Fruit fly (Drosophila melanogaster): ENCODE measurements around the gene CG13625.

The CG13625 gene

dm6 chr3R:24572540-24573043, 12.4 kb downstream of the CG13625 start (continued):
- TF ChIP-seq sna (GFP tag; IDR thresholded peaks at IDR 0.05; ENCODE audit: partially characterized antibody) (no peak), fd3F (GFP tag; optimal IDR thresholded peaks at IDR 0.05) (peak; percentile 96), CG3281 (GFP tag; optimal IDR thresholded peaks at IDR 0.05) (peak; percentile 97), Oaz (GFP tag; IDR thresholded peaks at IDR 0.05) (peak; percentile 97), ro (GFP tag; IDR thresholded peaks at IDR 0.05) (peak; percentile 95), ap (GFP tag; IDR thresholded peaks at IDR 0.05) (peak; percentile 98), CG11093 (GFP tag; IDR thresholded peaks at IDR 0.05) (peak; percentile 95), D19B (GFP tag; optimal IDR thresholded peaks at IDR 0.05) (peak; percentile 91), CG9817 (tag; optimal IDR thresholded peaks at IDR 0.05) (peak; percentile 96), CG4820 (GFP tag; optimal IDR thresholded peaks at IDR 0.05) (peak; percentile 96), dimm (GFP tag; IDR thresholded peaks at IDR 0.05) (no peak; the same call in 1 of the 2 replicates), Med (GFP tag) (peak; percentile 99), Ets65A (GFP tag) (peak; percentile 99), inv (GFP tag; IDR thresholded peaks at IDR 0.05; ENCODE audit: partially characterized antibody) (no peak), Usf (GFP tag; optimal IDR thresholded peaks at IDR 0.05) (peak; percentile 83), esg (GFP tag; conservative IDR thresholded peaks at IDR 0.05) (peak; percentile 97), ERR (GFP tag; optimal IDR thresholded peaks at IDR 0.05) (peak; percentile 92), Hey (tag; optimal IDR thresholded peaks at IDR 0.05) (peak; percentile 69), HHEX (GFP tag; optimal IDR thresholded peaks at IDR 0.05) (peak; percentile 98), danr (GFP tag; IDR thresholded peaks at IDR 0.05) (peak; percentile 95), stc (GFP tag; IDR thresholded peaks at IDR 0.05) (peak; percentile 99), Drgx (GFP tag; IDR thresholded peaks at IDR 0.05) (peak; percentile 99), repo (GFP tag; optimal IDR thresholded peaks at IDR 0.05) (peak; percentile 92), CG12104 (GFP tag; optimal IDR thresholded peaks at IDR 0.05) (peak; percentile 95), insv (GFP tag; optimal IDR thresholded peaks at IDR 0.05) (peak in 1 of 2 experiments; percentile 72), pnt (GFP tag; optimal IDR thresholded peaks at IDR 0.05) (peak; percentile 93), H15 (GFP tag; IDR thresholded peaks at IDR 0.05) (peak; percentile 98), Blimp-1 (GFP tag; optimal IDR thresholded peaks at IDR 0.05) (peak; percentile 96), nmo (GFP tag; optimal IDR thresholded peaks at IDR 0.05) (peak; percentile 97), sima (GFP tag; optimal IDR thresholded peaks at IDR 0.05) (peak; percentile 80), CG2712 (tag; optimal IDR thresholded peaks at IDR 0.05) (peak; percentile 97), mld (GFP tag; IDR thresholded peaks at IDR 0.05; ENCODE audit: partially characterized antibody) (no peak), Aef1 (GFP tag; IDR thresholded peaks at IDR 0.05) (peak; percentile 98), CG1024 (GFP tag; IDR thresholded peaks at IDR 0.05) (peak; percentile 95), CG8089 (GFP tag; optimal IDR thresholded peaks at IDR 0.05) (peak; percentile 94), CG11456 (GFP tag; IDR thresholded peaks at IDR 0.05) (peak; percentile 98), lov (optimal IDR thresholded peaks at IDR 0.05) (no peak), lov (GFP tag; IDR thresholded peaks at IDR 0.05) (peak; percentile 98), CG12236 (GFP tag; optimal IDR thresholded peaks at IDR 0.05) (peak; percentile 84), CG1832 (GFP tag; optimal IDR thresholded peaks at IDR 0.05) (no peak), CG9797 (GFP tag; optimal IDR thresholded peaks at IDR 0.05) (peak; percentile 44), corto (GFP tag; optimal IDR thresholded peaks at IDR 0.05) (peak; percentile 99), Awh (GFP tag; IDR thresholded peaks at IDR 0.05) (peak; percentile 99), Ptx1 (GFP tag; IDR thresholded peaks at IDR 0.05) (peak; percentile 98), Sry-β (GFP tag; optimal IDR thresholded peaks at IDR 0.05) (peak; percentile 50), CG6689 (GFP tag; IDR thresholded peaks at IDR 0.05) (peak; percentile 97), CG30403 (GFP tag; optimal IDR thresholded peaks at IDR 0.05) (peak; percentile 98), Dll (GFP tag; IDR thresholded peaks at IDR 0.05; ENCODE audit: partially characterized antibody) (0 out of 4 replicates have a peak, but pooled peaks have one; percentile 18), CG43689 (GFP tag; IDR thresholded peaks at IDR 0.05) (peak; percentile 95), CG10147 (GFP tag; optimal IDR thresholded peaks at IDR 0.05) (peak; percentile 95), CG13624 (GFP tag; optimal IDR thresholded peaks at IDR 0.05) (peak; percentile 99)

Data from whole organism, embryonic.